Worm (Caenorhabditis elegans) whole organism, dauer: Measurements from ENCODE around the gene F31F4.1.

Experiments used
- unc-62 ChIP-seq: sonication (generic microtip); optimal IDR thresholded peaks from 2 replicates; lab custom pipeline; 2017; ENCODE audit warnings: missing biosample characterization, missing genetic modification reagents, missing genetic modification characterization

The F31F4.1 gene

DNA sequence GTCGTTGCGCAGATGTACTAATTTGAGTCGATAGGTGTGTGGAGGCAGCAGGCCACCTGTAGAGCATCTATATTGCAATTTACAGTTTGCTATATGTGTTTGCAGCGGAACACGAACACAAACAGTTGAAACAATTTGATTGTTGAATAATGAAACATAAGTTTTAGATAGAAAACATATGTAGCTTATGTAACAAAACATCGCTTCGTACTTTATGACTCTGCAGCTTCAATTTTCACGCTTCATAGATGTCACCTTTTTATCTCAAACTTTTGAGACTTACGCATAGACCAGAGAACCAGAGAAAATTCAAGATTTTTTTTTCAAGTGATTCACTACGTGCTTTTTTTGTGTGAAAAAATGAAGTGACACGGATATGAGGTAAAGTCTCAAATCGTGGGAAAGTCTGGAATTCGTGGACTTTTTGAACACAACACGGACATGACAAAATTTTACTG is 40.1 kb downstream of the F31F4.1 start, which contains the start of gene fbxb-72:
Gene fbxb-72 (minus strand): TSS at position 58 of the 458 bp plus-strand sequence.
- TF ChIP-seq unc-62 (GFP tag; lab: Kevin White, UChicago), result no peak

DNA sequence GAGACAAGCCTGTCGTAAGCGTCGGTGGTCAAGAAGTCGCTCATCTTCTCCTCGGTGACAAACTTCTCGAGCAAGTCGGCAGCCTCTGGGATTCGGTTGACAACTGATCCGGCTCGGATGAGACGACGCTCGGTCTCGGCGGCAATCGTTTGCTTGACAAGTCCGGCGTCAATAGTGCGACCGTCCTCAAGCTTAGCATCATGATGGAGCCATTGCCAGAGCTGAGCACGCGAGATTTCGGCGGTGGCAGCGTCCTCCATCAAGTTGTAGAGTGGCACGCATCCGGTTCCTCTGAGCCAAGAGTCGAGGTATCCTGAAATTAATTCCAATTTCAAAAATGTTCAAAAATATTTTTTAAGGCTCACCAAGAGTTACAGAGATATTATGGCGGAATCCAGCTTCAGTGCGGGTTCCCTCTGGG is 40.6 kb downstream of the F31F4.1 start:
- no peak for TF ChIP-seq unc-62 (GFP tag; lab: Kevin White, UChicago)

DNA sequence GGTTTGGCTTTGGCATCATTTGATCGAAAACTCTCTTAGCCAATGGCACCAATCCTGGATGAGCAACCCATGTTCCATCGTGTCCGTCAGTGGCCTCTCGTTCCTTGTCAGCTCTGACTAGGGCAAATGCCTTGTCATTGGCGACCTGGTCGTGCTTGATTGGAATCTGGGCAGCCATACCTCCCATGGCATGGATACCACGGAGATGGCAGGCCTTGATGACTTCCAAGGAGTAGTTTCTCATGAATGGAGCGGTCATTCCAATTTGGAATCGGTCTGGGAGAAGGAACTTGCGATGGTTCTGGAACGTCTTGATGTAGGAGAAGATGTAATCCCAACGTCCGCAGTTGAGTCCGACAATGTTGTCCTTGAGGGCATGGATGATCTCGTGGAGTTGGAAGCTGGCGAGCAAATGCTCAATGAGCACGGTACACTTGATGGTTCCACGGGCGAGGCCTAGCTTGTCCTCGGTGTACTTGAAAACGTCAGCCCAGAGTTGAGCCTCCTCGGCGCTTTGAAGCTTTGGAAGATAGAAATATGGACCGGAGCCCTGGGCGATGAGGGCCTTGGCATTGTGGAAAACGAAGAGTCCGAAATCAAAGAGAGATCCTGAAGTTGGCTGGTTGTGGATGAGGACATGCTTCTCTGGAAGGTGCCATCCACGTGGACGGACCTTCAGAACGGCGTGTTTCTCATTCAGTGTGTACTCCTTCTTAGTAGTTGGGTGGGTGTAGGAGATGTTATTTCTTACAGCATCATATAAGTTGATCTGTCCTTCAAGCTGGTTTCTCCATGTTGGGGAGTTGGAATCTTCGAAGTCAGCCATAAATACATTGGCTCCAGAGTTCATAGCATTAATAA is 41.3 kb downstream of the F31F4.1 start:
- no peak for TF ChIP-seq unc-62 (GFP tag; lab: Kevin White, UChicago)

DNA sequence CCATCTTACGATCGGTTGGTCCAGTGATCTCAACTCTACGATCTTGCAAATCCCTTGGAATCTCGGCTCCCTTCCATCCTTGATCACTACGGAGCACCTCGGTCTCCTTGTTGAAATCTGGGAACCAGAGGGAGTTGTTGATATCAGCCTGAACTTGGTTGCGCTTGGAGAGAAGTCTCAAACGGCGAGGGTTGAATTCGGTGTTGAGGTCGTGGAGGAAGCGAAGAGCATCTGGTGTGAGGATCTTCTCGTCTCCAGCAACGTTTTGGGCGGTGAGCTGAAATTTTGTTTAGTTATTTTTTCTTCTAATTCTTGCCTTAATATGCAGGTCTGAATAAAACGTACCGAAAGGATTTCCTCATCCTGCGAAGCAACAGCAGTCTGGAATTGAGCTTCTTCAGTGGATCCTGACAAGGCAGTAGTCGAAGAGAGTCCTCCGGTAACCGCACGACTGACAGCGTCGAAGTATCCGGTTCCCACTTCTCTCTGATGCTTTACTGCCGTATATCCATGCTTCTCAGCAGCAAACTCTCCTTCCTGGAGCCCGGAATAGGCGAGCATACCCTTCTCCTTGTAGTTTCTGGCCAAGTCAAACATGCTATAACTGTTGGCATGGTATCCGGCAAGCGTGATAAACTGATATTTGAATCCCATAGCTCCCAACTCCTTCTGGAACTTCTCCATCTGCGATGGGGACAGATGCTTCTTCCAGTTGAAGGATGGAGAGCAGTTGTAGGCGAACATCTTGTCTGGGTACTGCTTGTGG is 42.1 kb downstream of the F31F4.1 start:
- no peak for TF ChIP-seq unc-62 (GFP tag; lab: Kevin White, UChicago)

ce11 chrV:726573-727483 is 43.0 kb downstream of the F31F4.1 start:
- TF ChIP-seq unc-62 (GFP tag; lab: Kevin White, UChicago), result no peak

DNA sequence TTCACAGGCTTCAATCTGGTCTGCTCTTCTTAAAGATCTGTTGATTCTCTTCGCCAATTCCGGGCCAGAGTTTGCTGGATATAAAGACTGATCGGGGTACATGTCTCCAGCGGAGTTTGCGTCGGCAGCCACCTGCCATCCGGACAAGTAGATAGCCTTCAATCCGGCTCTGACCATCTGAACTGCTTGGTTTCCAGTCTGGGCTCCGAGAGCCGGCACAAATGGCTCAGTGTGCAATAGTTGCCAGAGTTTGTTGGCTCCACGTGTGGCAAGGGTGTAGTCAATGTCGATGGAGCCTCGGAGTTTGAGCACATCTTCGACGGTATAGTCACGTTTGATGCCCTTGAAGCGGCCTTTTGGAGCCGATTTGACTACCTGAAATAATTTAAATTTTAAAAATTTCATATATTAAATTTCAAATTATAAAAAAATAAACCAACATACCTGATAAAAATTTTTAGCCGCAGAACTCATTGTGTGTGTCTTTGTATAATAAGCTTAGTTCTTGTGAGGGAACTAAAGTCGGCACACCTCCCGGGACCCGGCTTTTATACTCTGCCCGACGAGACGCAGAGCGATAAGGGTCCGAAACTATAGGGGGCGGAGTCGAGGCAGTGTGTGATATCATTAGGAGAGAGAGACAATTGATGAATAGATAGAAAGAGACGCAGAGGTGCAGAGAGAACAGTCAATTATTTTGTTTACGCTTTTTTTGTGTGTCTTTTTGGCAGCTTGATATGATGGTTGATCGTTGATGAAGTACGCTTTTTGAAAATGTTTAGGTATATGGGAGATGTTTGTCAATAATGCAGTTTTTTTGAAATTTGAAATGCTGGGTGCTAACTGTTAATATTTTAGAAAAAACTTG is 43.9 kb downstream of the F31F4.1 start, which contains the start of the genes icl-1 and srh-2:
Gene icl-1 (minus strand): TSS at position 521 of the 868 bp plus-strand sequence.
Gene srh-2 (plus strand): TSS at position 818 of the 868 bp plus-strand sequence.
- no peak for TF ChIP-seq unc-62 (GFP tag; lab: Kevin White, UChicago)

ce11 chrV:728822-729493 is 45.1 kb downstream of the F31F4.1 start:
- no peak for TF ChIP-seq unc-62 (GFP tag; lab: Kevin White, UChicago)

ce11 chrV:730216-730615 is 46.4 kb downstream of the F31F4.1 start:
- no peak for TF ChIP-seq unc-62 (GFP tag; lab: Kevin White, UChicago)

DNA sequence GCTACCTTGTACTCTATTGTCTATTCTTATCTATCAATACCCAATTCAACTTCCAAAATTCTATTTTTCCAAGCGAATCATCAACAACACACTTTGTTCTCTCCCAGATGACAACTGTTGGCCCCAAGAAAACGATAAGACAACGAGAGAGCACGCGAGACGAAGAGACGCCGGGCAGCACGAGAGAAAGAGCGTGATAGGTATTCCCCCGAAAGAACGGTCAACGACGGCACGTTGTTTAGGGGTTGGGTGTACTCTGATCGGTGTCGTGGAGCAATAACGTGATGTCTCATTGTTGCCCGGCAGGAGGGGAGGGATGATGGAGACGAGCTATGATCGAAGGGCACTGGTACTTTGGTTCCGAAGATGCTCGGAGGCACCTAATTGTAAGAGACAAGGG is 47.5 kb downstream of the F31F4.1 start:
- TF ChIP-seq unc-62 (GFP tag; lab: Kevin White, UChicago), result no peak

DNA sequence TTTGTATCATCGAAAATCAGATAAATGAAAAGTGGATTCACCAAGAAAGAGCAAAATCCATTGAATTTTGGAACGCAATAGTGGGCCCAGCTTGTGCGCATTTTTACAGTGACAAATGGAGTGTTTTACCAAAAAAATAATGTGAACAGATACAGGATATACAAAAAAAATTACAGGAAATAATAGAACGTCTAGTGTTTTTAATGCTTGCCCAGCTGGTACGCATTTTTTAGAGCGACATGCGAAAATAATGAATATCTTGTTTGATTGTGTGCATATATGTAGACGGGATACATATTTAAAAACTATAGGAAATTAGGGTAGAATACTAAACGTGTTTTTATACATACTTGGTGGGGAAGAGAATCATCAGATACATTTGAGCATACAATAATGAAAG is 52.3 kb downstream of the F31F4.1 start, which contains the start of gene srj-25:
Gene srj-25 (minus strand): TSS at position 101 of the 400 bp plus-strand sequence.
- TF ChIP-seq unc-62 (GFP tag; lab: Kevin White, UChicago), result no peak
